Worm (Caenorhabditis elegans) whole organism, L1 larva: Measurements from ENCODE around the gene F35E12.6.

Experiments used
- ama-1 ChIP-seq: fragments of 150-350 bp; optimal IDR thresholded peaks from 2 replicates; lab custom pipeline; 2014
- lin-14 ChIP-seq: fragments of 200-800 bp; sonication (Bioruptor generic); optimal IDR thresholded peaks from 2 replicates; lab custom pipeline; 2018; ENCODE audit warnings: mild to moderate bottlenecking, missing genetic modification characterization, moderate library complexity, missing compliant biosample characterization
- lin-39 ChIP-seq: fragments of 150-350 bp; optimal IDR thresholded peaks from 2 replicates; lab custom pipeline; 2014; ENCODE audit warnings: missing biosample characterization, missing genetic modification reagents, missing genetic modification characterization
- lsy-2 ChIP-seq, 2 experiments: fragments of 150-350 bp; optimal IDR thresholded peaks; 2 replicates each; lab custom pipeline; 2014; ENCODE audit warnings: missing biosample characterization in 2 of 2, missing genetic modification characterization in 2 of 2
- mep-1 ChIP-seq: fragments of 150-350 bp; optimal IDR thresholded peaks from 2 replicates; lab custom pipeline; 2014; ENCODE audit warnings: missing biosample characterization, missing genetic modification characterization
- nhr-28 ChIP-seq: fragments of 150-350 bp; optimal IDR thresholded peaks from 2 replicates; lab custom pipeline; 2014; ENCODE audit warnings: missing biosample characterization, missing genetic modification characterization
- pag-3 ChIP-seq: sonication (generic microtip); optimal IDR thresholded peaks from 2 replicates; lab custom pipeline; 2017; ENCODE audit warnings: missing genetic modification characterization, mild to moderate bottlenecking, missing compliant biosample characterization, antibody characterized with exemption, borderline replicate concordance; ENCODE audit not compliant: insufficient read depth
- pqm-1 ChIP-seq: sonication (generic microtip); optimal IDR thresholded peaks from 3 replicates; lab custom pipeline; 2017; ENCODE audit warnings: missing biosample characterization, missing genetic modification characterization
- tbx-2 ChIP-seq: sonication (generic microtip); optimal IDR thresholded peaks from 2 replicates; lab custom pipeline; 2016; ENCODE audit warnings: missing genetic modification characterization, missing compliant biosample characterization
- unc-30 ChIP-seq: sonication (generic microtip); optimal IDR thresholded peaks from 2 replicates; lab custom pipeline; 2017; ENCODE audit warnings: missing biosample characterization, missing genetic modification characterization
- unc-62 ChIP-seq: fragments of 150-350 bp; optimal IDR thresholded peaks from 2 replicates; lab custom pipeline; 2014; ENCODE audit warnings: missing biosample characterization, missing genetic modification reagents, missing genetic modification characterization

DNA sequence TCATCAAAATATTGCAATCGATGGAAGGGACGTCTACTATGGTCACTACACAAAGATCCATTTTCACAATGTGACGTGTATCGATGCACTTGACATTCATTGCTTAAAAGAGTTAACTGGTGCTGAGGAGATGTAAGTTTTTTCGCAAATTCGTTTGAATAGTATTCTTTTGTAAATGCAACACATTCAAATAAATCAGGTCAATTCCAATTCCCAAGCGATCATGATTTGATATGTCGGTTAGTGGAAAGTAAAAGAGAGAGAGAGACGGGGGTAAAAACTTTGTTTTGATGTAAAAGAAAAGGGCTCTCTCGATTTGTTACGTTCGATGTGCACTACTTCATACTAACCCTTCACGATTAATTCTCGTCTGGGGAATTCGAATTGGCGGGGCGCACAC lies 45.8 kb downstream of the F35E12.6 start:
- TF ChIP-seq lin-39 (tag; lab: Kevin White, UChicago): no peak
- no peak for TF ChIP-seq nhr-28 (tag; lab: Kevin White, UChicago)
- no peak for TF ChIP-seq pag-3 (tag; lab: Kevin White, UChicago)
- TF ChIP-seq lsy-2 (tag; optimal IDR thresholded peaks at IDR 0.05; lab: Kevin White, UChicago): no peak
- TF ChIP-seq unc-62: no peak
- TF ChIP-seq pqm-1 (tag; lab: Kevin White, UChicago): no peak
- TF ChIP-seq unc-30 (tag; lab: Kevin White, UChicago): no peak
- TF ChIP-seq ama-1 (lab: Kevin White, UChicago): no peak
- TF ChIP-seq mep-1: no peak
- TF ChIP-seq tbx-2 (tag; lab: Kevin White, UChicago): no peak
- TF ChIP-seq lin-14: peak; percentile 8
